Worm (Caenorhabditis elegans) whole organism, early embryonic: ENCODE measurements around the gene C53A5.13.

Source experiments
- B0310.2 ChIP-seq: sonication (generic microtip); optimal IDR thresholded peaks from 2 replicates; lab custom pipeline; 2016; ENCODE audit warnings: mild to moderate bottlenecking, missing genetic modification characterization, missing compliant biosample characterization
- F13C5.2 ChIP-seq: sonication (generic microtip); optimal IDR thresholded peaks from 2 replicates; lab custom pipeline; 2017; ENCODE audit warnings: mild to moderate bottlenecking, missing genetic modification characterization, inconsistent platforms, missing compliant biosample characterization
- aly-1 ChIP-seq: sonication (generic microtip); optimal IDR thresholded peaks from 2 replicates; lab custom pipeline; 2016; ENCODE audit warnings: missing genetic modification characterization, missing compliant biosample characterization
- ama-1 ChIP-seq: fragments of 150-350 bp; optimal IDR thresholded peaks from 2 replicates; lab custom pipeline; 2014
- ceh-13 ChIP-seq: fragments of 200-800 bp; sonication (Bioruptor generic); optimal IDR thresholded peaks from 2 replicates; lab custom pipeline; 2018; ENCODE audit warnings: mild to moderate bottlenecking, missing genetic modification characterization, missing compliant biosample characterization
- ceh-36 ChIP-seq: sonication (generic microtip); optimal IDR thresholded peaks from 2 replicates; lab custom pipeline; 2016; ENCODE audit warnings: missing genetic modification characterization, inconsistent platforms, missing compliant biosample characterization
- ets-7 ChIP-seq: sonication (generic microtip); optimal IDR thresholded peaks from 2 replicates; lab custom pipeline; 2016; ENCODE audit warnings: missing genotype, missing genetic modification characterization, missing compliant biosample characterization
- flt-1 ChIP-seq: fragments of 200-800 bp; sonication (Bioruptor generic); IDR thresholded peaks from 2 replicates; pipeline ENCODE4 v1.3.6; 2022; ENCODE audit warnings: missing genetic modification characterization, missing compliant biosample characterization
- hmbx-1 ChIP-seq: sonication (generic microtip); optimal IDR thresholded peaks from 2 replicates; lab custom pipeline; 2016; ENCODE audit warnings: mild to moderate bottlenecking, missing genetic modification characterization, missing compliant biosample characterization
- hmg-4 ChIP-seq: fragments of 200-800 bp; sonication (Bioruptor generic); optimal IDR thresholded peaks from 2 replicates; lab custom pipeline; 2018; ENCODE audit warnings: mild to moderate bottlenecking, missing genetic modification characterization, missing compliant biosample characterization
- hnd-1 ChIP-seq: sonication (generic microtip); optimal IDR thresholded peaks from 2 replicates; lab custom pipeline; 2016; ENCODE audit warnings: missing genetic modification characterization, missing compliant biosample characterization
- pes-1 ChIP-seq: fragments of 200-800 bp; sonication (Bioruptor generic); IDR thresholded peaks from 2 replicates; pipeline ENCODE4 v1.3.6; 2022; ENCODE audit warnings: missing genetic modification reagents, missing genetic modification characterization, missing compliant biosample characterization
- scrt-1 ChIP-seq: fragments of 200-800 bp; sonication (Bioruptor generic); IDR thresholded peaks from 2 replicates; pipeline ENCODE4 v1.3.6; 2022; ENCODE audit warnings: missing genetic modification characterization, missing compliant biosample characterization
- sea-1 ChIP-seq: fragments of 200-800 bp; sonication (Bioruptor generic); conservative IDR thresholded peaks from 2 replicates; pipeline ENCODE4 v1.3.6; 2022; ENCODE audit warnings: missing genetic modification characterization, missing compliant biosample characterization
- tbx-11 ChIP-seq: fragments of 200-800 bp; sonication (Bioruptor generic); IDR thresholded peaks from 2 replicates; pipeline ENCODE4 v1.3.6; 2022; ENCODE audit warnings: missing genetic modification characterization, missing compliant biosample characterization
- tbx-37 ChIP-seq: fragments of 200-800 bp; sonication (Bioruptor generic); conservative IDR thresholded peaks from 2 replicates; pipeline ENCODE4 v1.3.6; 2022; ENCODE audit warnings: missing genetic modification reagents, missing genetic modification characterization, missing compliant biosample characterization
- tra-4 ChIP-seq: sonication (generic microtip); optimal IDR thresholded peaks from 2 replicates; lab custom pipeline; 2017; ENCODE audit warnings: missing genetic modification characterization, missing compliant biosample characterization

Gene C53A5.13

DNA sequence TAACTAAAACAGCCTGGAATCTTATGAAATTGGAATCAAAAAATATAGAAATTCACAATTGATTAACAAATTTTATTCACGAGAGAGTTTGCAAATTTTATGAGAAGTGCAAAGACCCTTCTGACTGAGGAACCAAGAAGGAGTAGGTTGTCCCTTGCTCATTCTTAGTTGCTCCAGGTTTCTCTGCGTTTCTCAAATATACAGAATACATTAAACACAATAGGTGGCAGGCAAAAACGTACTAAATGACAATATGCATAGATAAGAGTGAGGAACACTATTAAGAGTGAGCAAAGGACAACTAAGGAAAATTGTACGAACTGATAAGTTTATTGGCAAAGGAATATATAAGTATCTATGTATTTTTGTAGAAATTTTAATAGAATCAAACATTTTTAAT is 12.1 kb downstream of the C53A5.13 start, which contains the start of gene C53A5.9:
C53A5.9 (minus strand) TSS at position 101 of the 400 bp plus-strand sequence.
- TF ChIP-seq sea-1 (GFP tag; lab: Robert Waterston, UW) (no peak), tbx-11 (no peak), ceh-36 (tag; lab: Kevin White, UChicago) (no peak), ceh-13 (GFP tag; lab: Kevin White, UChicago) (no peak), B0310.2 (tag; lab: Kevin White, UChicago) (no peak), ets-7 (no peak), aly-1 (no peak), scrt-1 (GFP tag; lab: Robert Waterston, UW) (no peak), hmg-4 (GFP tag; lab: Kevin White, UChicago) (no peak), tra-4 (no peak), ama-1 (lab: Kevin White, UChicago) (no peak)

DNA sequence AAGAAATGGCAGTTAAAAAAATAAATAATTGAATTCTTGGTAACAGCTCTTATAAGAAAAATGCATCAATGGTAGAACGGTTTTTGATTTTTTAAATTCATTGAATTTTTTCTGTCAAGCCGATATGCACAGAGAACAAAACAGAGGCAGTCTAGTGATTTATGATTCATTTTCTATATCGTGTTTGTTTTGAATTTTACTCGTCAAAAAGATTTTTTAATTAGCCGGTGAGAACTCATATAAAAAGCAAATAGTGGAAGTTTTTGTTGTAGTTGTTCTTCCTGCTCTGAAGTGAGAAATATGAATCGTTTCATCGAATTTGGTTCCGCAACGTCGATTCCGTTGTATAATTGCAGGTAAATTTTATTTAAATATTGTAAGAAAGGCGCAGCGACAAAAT is 12.6 kb downstream of the C53A5.13 start, which contains the start of gene srt-32:
srt-32 (plus strand) TSS at position 301 of the 400 bp plus-strand sequence.
- no peak for TF ChIP-seq pes-1 (GFP tag; lab: Robert Waterston, UW)
- no peak for TF ChIP-seq ceh-13 (GFP tag; lab: Kevin White, UChicago)
- no peak for TF ChIP-seq B0310.2 (tag; lab: Kevin White, UChicago)
- TF ChIP-seq sea-1 (GFP tag; lab: Robert Waterston, UW): no peak
- no peak for TF ChIP-seq flt-1 (GFP tag; lab: Robert Waterston, UW)

DNA sequence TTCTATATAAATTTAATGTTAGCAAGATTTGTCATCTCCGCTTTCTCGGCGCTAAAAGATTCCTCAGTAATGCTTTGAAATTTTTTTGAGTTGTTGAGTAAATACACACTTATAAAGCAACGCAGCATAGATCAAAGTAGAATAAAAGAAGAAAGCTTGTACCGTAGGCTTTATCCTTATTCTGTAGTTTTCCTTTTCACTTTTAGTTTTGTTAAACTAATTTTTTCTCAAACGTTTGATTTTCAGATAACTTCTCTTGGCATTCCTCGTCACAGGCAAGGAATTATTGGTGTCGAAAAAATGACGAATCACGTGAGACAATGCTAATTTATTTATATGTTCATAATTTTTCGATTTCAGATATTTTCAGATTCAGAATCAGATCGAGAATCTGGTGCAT is 15.9 kb downstream of the C53A5.13 start, which contains the start of gene C53A5.11:
C53A5.11 (plus strand) TSS at position 301 of the 400 bp plus-strand sequence.
- TF ChIP-seq pes-1 (GFP tag; lab: Robert Waterston, UW) (no peak), tbx-11 (no peak), ceh-13 (GFP tag; lab: Kevin White, UChicago) (no peak), hmg-4 (GFP tag; lab: Kevin White, UChicago) (no peak), hmbx-1 (tag; lab: Kevin White, UChicago) (no peak), hnd-1 (tag; lab: Kevin White, UChicago) (no peak), ets-7 (no peak), aly-1 (no peak), ceh-36 (tag; lab: Kevin White, UChicago) (no peak), scrt-1 (GFP tag; lab: Robert Waterston, UW) (no peak)

DNA sequence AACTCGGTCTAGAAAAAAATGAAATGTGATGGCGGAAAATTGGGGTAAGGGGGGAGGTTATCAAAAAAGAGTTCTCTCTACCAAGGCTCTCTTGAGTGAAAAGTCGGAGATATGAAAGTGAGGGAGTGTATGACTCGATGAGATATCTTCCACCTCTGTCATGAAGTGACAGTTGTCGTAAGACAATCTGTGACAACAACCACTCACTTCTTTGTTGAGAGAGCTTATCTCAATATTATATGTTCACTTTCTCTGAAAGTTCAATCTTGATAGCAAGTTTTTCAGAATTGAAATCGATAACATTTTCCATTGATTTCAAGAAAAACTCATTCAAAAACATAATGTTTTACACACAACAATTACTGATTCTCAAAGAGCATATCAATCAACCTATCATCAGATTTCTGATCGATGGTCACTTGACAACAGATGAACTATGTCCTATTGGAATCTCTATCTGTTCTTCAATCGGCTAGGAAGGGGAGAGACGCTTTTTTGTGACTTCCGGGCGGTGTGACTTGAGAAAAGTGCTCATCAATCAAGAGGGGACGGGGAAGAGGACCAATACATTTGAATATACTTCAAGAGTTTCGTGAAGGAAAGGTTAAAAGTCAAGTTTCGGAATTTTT is 30.2 kb downstream of the C53A5.13 start:
- TF ChIP-seq hnd-1 (tag; lab: Kevin White, UChicago) (no peak), pes-1 (GFP tag; lab: Robert Waterston, UW) (no peak), tbx-37 (no peak), aly-1 (no peak), hmbx-1 (tag; lab: Kevin White, UChicago) (no peak), tra-4 (no peak), B0310.2 (tag; lab: Kevin White, UChicago) (no peak), tbx-11 (no peak), scrt-1 (GFP tag; lab: Robert Waterston, UW) (no peak), flt-1 (GFP tag; lab: Robert Waterston, UW) (no peak), F13C5.2 (no peak)

DNA sequence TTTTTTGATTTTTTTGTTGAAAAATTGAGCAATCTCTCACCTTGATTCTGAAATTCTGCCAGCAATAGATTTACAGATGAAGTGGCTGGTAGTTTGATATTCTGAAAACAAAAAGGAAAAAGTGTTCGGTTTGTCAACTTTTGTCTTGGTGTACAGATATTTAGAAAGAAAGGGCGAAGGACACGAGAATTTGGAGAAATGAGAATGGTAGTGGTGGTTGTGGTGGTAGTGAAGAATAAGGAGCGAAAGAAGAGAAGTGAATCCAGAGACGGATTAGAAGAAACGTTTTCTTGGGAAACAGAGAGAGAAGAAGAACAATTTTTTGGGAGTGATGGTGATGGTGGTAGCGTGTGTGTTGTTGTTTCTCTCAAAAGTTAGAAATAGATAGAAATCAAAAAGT is 33.0 kb downstream of the C53A5.13 start, which contains the start of gene gar-3:
gar-3 (minus strand) TSS at position 101 of the 400 bp plus-strand sequence.
- TF ChIP-seq ceh-36 (tag; lab: Kevin White, UChicago) (no peak), tra-4 (no peak), hmbx-1 (tag; lab: Kevin White, UChicago) (no peak)

DNA sequence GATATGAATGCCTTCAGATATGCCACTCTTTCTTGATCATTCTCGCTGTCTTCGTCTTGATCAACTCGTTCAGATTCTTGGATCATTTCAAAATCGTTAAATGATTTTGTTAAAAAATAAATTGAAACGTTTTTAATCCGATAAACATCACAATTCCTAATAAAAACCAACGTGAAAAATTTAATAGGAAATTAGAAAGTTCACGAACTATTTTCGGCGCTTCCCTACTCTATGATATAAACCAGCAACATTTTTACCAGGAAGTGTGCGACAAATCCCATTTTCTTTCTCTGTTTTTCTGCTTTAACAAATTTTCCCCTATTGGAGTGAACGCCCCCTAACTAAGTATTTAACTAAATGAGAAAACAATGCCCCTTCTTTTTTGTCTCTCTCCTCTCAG is 38.7 kb downstream of the C53A5.13 start, which contains the start of gene Y40H4A.2:
Y40H4A.2 (minus strand) TSS at position 101 of the 400 bp plus-strand sequence.
- TF ChIP-seq tbx-11: no peak
- no peak for TF ChIP-seq B0310.2 (tag; lab: Kevin White, UChicago)
- TF ChIP-seq F13C5.2: no peak

DNA sequence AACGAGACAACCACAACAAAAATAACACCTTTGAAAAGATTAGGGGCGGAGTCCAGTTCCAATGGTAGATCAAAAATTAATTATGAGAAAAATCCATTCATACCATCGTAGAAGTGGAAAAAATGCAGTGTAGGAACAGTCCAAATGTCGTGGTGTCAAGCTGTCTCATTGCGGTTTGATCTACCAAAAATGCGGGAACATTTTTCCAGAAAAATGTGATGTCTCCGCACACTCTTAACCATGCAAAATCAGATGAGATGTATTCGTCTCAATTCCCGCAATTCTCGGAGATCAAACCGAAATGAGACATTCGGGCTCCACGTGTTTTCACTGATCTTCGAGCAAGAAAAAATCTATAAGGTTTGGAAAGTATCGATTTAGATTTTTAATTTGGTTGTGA is 47.4 kb downstream of the C53A5.13 start:
- TF ChIP-seq F13C5.2 (no peak), aly-1 (no peak), flt-1 (GFP tag; lab: Robert Waterston, UW) (no peak), hmg-4 (GFP tag; lab: Kevin White, UChicago) (no peak), hnd-1 (tag; lab: Kevin White, UChicago) (no peak), sea-1 (GFP tag; lab: Robert Waterston, UW) (no peak), tbx-37 (no peak), ceh-13 (GFP tag; lab: Kevin White, UChicago) (no peak), ets-7 (no peak), ceh-36 (tag; lab: Kevin White, UChicago) (no peak), hmbx-1 (tag; lab: Kevin White, UChicago) (no peak), tbx-11 (no peak), scrt-1 (GFP tag; lab: Robert Waterston, UW) (no peak), ama-1 (lab: Kevin White, UChicago) (no peak), tra-4 (no peak), B0310.2 (tag; lab: Kevin White, UChicago) (no peak), pes-1 (GFP tag; lab: Robert Waterston, UW) (no peak)

DNA sequence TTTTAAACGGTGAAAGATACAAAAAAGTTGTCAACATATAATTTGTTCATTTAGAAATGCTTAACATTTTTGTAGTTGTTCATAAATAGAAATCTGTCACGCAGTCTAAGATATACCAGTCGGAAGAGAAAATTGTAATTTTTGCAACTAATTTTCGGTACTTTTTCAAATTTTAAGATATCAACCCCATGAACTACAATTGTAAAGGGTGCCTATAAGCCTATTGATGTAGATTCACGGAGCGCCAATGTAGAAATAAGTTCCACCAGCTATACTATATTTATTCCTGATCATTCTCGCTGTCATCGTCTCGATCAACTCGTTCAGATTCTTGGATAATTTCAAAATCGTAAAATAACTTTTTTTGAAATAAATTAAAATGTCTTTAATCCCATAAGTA is 48.3 kb downstream of the C53A5.13 start:
- TF ChIP-seq tra-4 (no peak), flt-1 (GFP tag; lab: Robert Waterston, UW) (no peak), ets-7 (no peak), F13C5.2 (no peak), B0310.2 (tag; lab: Kevin White, UChicago) (no peak), hmg-4 (GFP tag; lab: Kevin White, UChicago) (no peak), tbx-37 (no peak), aly-1 (no peak), ama-1 (lab: Kevin White, UChicago) (no peak), tbx-11 (no peak), ceh-13 (GFP tag; lab: Kevin White, UChicago) (no peak), hnd-1 (tag; lab: Kevin White, UChicago) (no peak), scrt-1 (GFP tag; lab: Robert Waterston, UW) (no peak), ceh-36 (tag; lab: Kevin White, UChicago) (no peak)
